Worm (Caenorhabditis elegans) whole organism, L3 larva: ENCODE results near the gene aat-3.

Experiments
- R02D3.7 ChIP-seq: fragments of 150-350 bp; optimal IDR thresholded peaks from 2 replicates; lab custom pipeline; 2014; ENCODE audit warnings: missing biosample characterization, missing genetic modification characterization
- ZK546.5 ChIP-seq: sonication (generic microtip); optimal IDR thresholded peaks from 2 replicates; lab custom pipeline; 2017; ENCODE audit warnings: missing biosample characterization, missing genetic modification characterization
- aly-2 ChIP-seq: fragments of 150-350 bp; optimal IDR thresholded peaks from 2 replicates; lab custom pipeline; 2014; ENCODE audit warnings: missing biosample characterization, missing genetic modification characterization
- ceh-28 ChIP-seq: fragments of 150-350 bp; optimal IDR thresholded peaks from 2 replicates; lab custom pipeline; 2014; ENCODE audit warnings: missing biosample characterization, missing genetic modification reagents, missing genetic modification characterization
- egl-27 ChIP-seq: sonication (generic microtip); optimal IDR thresholded peaks from 4 replicates; lab custom pipeline; 2017; ENCODE audit warnings: missing biosample characterization, missing genetic modification reagents, missing genetic modification characterization
- eor-1 ChIP-seq, 2 experiments: fragments of 150-350 bp; optimal IDR thresholded peaks; 2 replicates each; lab custom pipeline; 2014 to 2018; ENCODE audit warnings: missing biosample characterization in 2 of 2, missing genetic modification characterization in 2 of 2
- lin-15B ChIP-seq: fragments of 150-350 bp; optimal IDR thresholded peaks from 2 replicates; lab custom pipeline; 2014; ENCODE audit warnings: missing biosample characterization, missing genetic modification characterization
- nhr-12 ChIP-seq: fragments of 150-350 bp; optimal IDR thresholded peaks from 2 replicates; lab custom pipeline; 2014; ENCODE audit warnings: missing biosample characterization, missing genetic modification characterization
- snpc-4 ChIP-seq: fragments of 150-350 bp; optimal IDR thresholded peaks from 2 replicates; lab custom pipeline; 2014; ENCODE audit warnings: missing biosample characterization, missing genetic modification characterization
- unc-62 ChIP-seq: fragments of 150-350 bp; sonication (generic microtip); optimal IDR thresholded peaks from 4 replicates; lab custom pipeline; 2014; ENCODE audit warnings: missing biosample characterization, missing genetic modification reagents, missing genetic modification characterization
- ztf-11 ChIP-seq: fragments of 150-350 bp; optimal IDR thresholded peaks from 2 replicates; lab custom pipeline; 2014; ENCODE audit warnings: missing biosample characterization, missing genetic modification characterization

ce11 chrX:2532357-2532756 lies 19.7 kb upstream of the aat-3 start, which contains the start of gene tbc-12:
- TF ChIP-seq lin-15B (tag; lab: Kevin White, UChicago) (no peak), eor-1 (tag; optimal IDR thresholded peaks at IDR 0.05; lab: Kevin White, UChicago) (no peak), snpc-4 (tag; lab: Kevin White, UChicago) (no peak), ceh-28 (tag; lab: Kevin White, UChicago) (no peak), ZK546.5 (tag; lab: Kevin White, UChicago) (no peak), aly-2 (tag; lab: Kevin White, UChicago) (no peak), R02D3.7 (tag; lab: Kevin White, UChicago) (no peak), nhr-12 (tag; lab: Kevin White, UChicago) (no peak), ztf-11 (tag; lab: Kevin White, UChicago) (no peak), egl-27 (tag; lab: Kevin White, UChicago) (no peak), unc-62 (GFP tag; lab: Kevin White, UChicago) (no peak)
